Worm (Caenorhabditis elegans) whole organism, L3 larva: Measurements from ENCODE around the gene emc-1.

Experiments
- lin-39 ChIP-seq: fragments of 150-350 bp; optimal IDR thresholded peaks from 2 replicates; lab custom pipeline; 2018; ENCODE audit warnings: missing biosample characterization, missing genetic modification reagents, missing genetic modification characterization
- nhr-25 ChIP-seq: sonication (generic microtip); optimal IDR thresholded peaks from 2 replicates; lab custom pipeline; 2017; ENCODE audit warnings: missing biosample characterization, missing genetic modification characterization
- nhr-43 ChIP-seq: sonication (generic microtip); optimal IDR thresholded peaks from 2 replicates; lab custom pipeline; 2016; ENCODE audit warnings: mild to moderate bottlenecking, missing genetic modification characterization, missing compliant biosample characterization; ENCODE audit not compliant: poor library complexity, severe bottlenecking

DNA sequence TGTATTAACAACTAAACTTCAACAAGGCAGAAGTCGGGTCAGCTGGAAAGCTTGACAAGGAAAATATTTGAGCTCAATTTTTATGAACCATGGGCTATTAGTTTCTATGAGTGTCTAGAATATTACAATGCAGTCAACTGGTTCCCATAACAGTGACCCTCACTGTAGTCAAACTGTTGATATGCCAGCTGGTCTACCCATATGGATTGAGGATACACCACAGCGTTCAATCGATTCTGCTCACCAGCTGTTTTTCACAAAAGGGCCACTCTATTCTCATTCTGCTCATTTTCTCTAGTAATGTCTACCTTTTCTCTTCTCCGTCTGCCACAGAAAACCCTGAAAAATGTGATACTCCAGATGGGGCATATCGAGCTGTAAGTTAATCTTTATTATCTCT lies 37.2 kb upstream of the emc-1 start, which contains the start of gene fbxb-42:
- TF ChIP-seq lin-39 (tag; lab: Kevin White, UChicago) = no peak
- TF ChIP-seq nhr-43 (tag; lab: Kevin White, UChicago) = no peak
- no peak for TF ChIP-seq nhr-25 (tag; lab: Kevin White, UChicago)
